Fruit fly (Drosophila melanogaster): ENCODE measurements around the gene Taf10b.

- no peak for TF ChIP-seq usp (GFP tag; optimal IDR thresholded peaks at IDR 0.05)
- TF ChIP-seq psq (optimal IDR thresholded peaks at IDR 0.05): no peak
- TF ChIP-seq pan (optimal IDR thresholded peaks at IDR 0.05): no peak
- no peak for TF ChIP-seq Dll (optimal IDR thresholded peaks at IDR 0.05)
Measured at dm6 chr2L:2767627-2768026, at the start of gene Taf10b, which contains the start of gene Taf10.

Measured in whole organism.